Worm (Caenorhabditis elegans): ENCODE results near the gene vps-11.

- TF ChIP-seq ces-1 (GFP tag; optimal IDR thresholded peaks at IDR 0.05) (no peak), unc-62 (GFP tag; optimal IDR thresholded peaks at IDR 0.05) (no peak), nhr-237 (tag; optimal IDR thresholded peaks at IDR 0.05) (no peak), flh-1 (GFP tag; optimal IDR thresholded peaks at IDR 0.05) (no peak)
Observed at ce11 chrII:10767977-10768376, 25.3 kb downstream of the vps-11 start.

Data from whole organism, mixed stage, embryonic.